Worm (Caenorhabditis elegans) whole organism, mixed stage, embryonic: Measurements from ENCODE around the gene T01B11.1.

Experiments used
- M03D4.4 ChIP-seq: sonication (generic microtip); optimal IDR thresholded peaks from 2 replicates; lab custom pipeline; 2017; ENCODE audit warnings: mild to moderate bottlenecking, missing genetic modification characterization, missing compliant biosample characterization
- bed-3 ChIP-seq: fragments of 200-800 bp; sonication (Bioruptor generic); optimal IDR thresholded peaks from 3 replicates; lab custom pipeline; 2018; ENCODE audit warnings: mild to moderate bottlenecking, missing genetic modification characterization, moderate library complexity, missing compliant biosample characterization
- blmp-1 ChIP-seq: fragments of 150-350 bp; optimal IDR thresholded peaks from 2 replicates; lab custom pipeline; 2014; ENCODE audit warnings: missing biosample characterization, missing genetic modification characterization
- ceh-39 ChIP-seq: fragments of 150-350 bp; optimal IDR thresholded peaks from 2 replicates; lab custom pipeline; 2014; ENCODE audit warnings: missing biosample characterization, missing genetic modification characterization
- ceh-43 ChIP-seq: fragments of 200-800 bp; sonication (Bioruptor generic); optimal IDR thresholded peaks from 2 replicates; lab custom pipeline; 2018; ENCODE audit warnings: mild to moderate bottlenecking, missing genetic modification characterization, moderate library complexity, missing compliant biosample characterization
- ces-1 ChIP-seq: fragments of 150-350 bp; optimal IDR thresholded peaks from 2 replicates; lab custom pipeline; 2014; ENCODE audit warnings: missing biosample characterization, missing genetic modification reagents, missing genetic modification characterization
- cnd-1 ChIP-seq: fragments of 200-800 bp; sonication (Bioruptor generic); optimal IDR thresholded peaks from 2 replicates; lab custom pipeline; 2018; ENCODE audit warnings: mild to moderate bottlenecking, missing genetic modification characterization, missing compliant biosample characterization
- drap-1 ChIP-seq: fragments of 200-800 bp; sonication (Bioruptor generic); optimal IDR thresholded peaks from 3 replicates; lab custom pipeline; 2018; ENCODE audit warnings: mild to moderate bottlenecking, missing genetic modification characterization, missing compliant biosample characterization
- elt-1 ChIP-seq: sonication (generic microtip); optimal IDR thresholded peaks from 2 replicates; lab custom pipeline; 2017; ENCODE audit warnings: missing genetic modification characterization, mild to moderate bottlenecking, missing compliant biosample characterization, antibody characterized with exemption, moderate library complexity, borderline replicate concordance; ENCODE audit not compliant: insufficient read depth
- elt-3 ChIP-seq: fragments of 150-350 bp; optimal IDR thresholded peaks from 2 replicates; lab custom pipeline; 2014; ENCODE audit warnings: missing biosample characterization, missing genetic modification characterization
- flh-1 ChIP-seq: fragments of 200-800 bp; sonication (Bioruptor generic); optimal IDR thresholded peaks from 2 replicates; lab custom pipeline; 2018; ENCODE audit warnings: mild to moderate bottlenecking, missing genetic modification characterization, moderate library complexity, missing compliant biosample characterization
- ham-2 ChIP-seq: fragments of 200-800 bp; sonication (Bioruptor generic); optimal IDR thresholded peaks from 2 replicates; lab custom pipeline; 2018; ENCODE audit warnings: mild to moderate bottlenecking, missing genetic modification characterization, missing compliant biosample characterization
- hlh-1 ChIP-seq: fragments of 150-350 bp; optimal IDR thresholded peaks from 2 replicates; lab custom pipeline; 2014; ENCODE audit warnings: missing biosample characterization, missing genetic modification reagents, missing genetic modification characterization
- lin-13 ChIP-seq: fragments of 150-350 bp; optimal IDR thresholded peaks from 2 replicates; lab custom pipeline; 2014; ENCODE audit warnings: missing biosample characterization, missing genetic modification characterization
- lin-32 ChIP-seq: fragments of 200-800 bp; sonication (Bioruptor generic); optimal IDR thresholded peaks from 2 replicates; lab custom pipeline; 2018; ENCODE audit warnings: mild to moderate bottlenecking, missing genetic modification characterization, missing compliant biosample characterization
- lsy-2 ChIP-seq: fragments of 150-350 bp; optimal IDR thresholded peaks from 2 replicates; lab custom pipeline; 2014; ENCODE audit warnings: missing biosample characterization, missing genetic modification characterization
- mab-5 ChIP-seq: fragments of 150-350 bp; optimal IDR thresholded peaks from 2 replicates; lab custom pipeline; 2014; ENCODE audit warnings: missing biosample characterization, missing genetic modification characterization
- nhr-12 ChIP-seq: fragments of 150-350 bp; optimal IDR thresholded peaks from 2 replicates; lab custom pipeline; 2014; ENCODE audit warnings: missing biosample characterization, missing genetic modification characterization
- nhr-2 ChIP-seq: fragments of 150-350 bp; optimal IDR thresholded peaks from 2 replicates; lab custom pipeline; 2014; ENCODE audit warnings: missing biosample characterization, missing genetic modification characterization
- nhr-237 ChIP-seq: fragments of 150-350 bp; optimal IDR thresholded peaks from 2 replicates; lab custom pipeline; 2014; ENCODE audit warnings: missing biosample characterization, missing genetic modification characterization
- nhr-28 ChIP-seq: fragments of 150-350 bp; optimal IDR thresholded peaks from 2 replicates; lab custom pipeline; 2014; ENCODE audit warnings: missing biosample characterization, missing genetic modification characterization
- nhr-76 ChIP-seq: sonication (generic microtip); optimal IDR thresholded peaks from 2 replicates; lab custom pipeline; 2017; ENCODE audit warnings: missing biosample characterization, missing genetic modification characterization
- pha-4 ChIP-seq: fragments of 150-350 bp; optimal IDR thresholded peaks from 2 replicates; lab custom pipeline; 2018; ENCODE audit warnings: missing biosample characterization, missing genetic modification reagents, missing genetic modification characterization
- sem-2 ChIP-seq: fragments of 200-800 bp; sonication (Bioruptor generic); optimal IDR thresholded peaks from 2 replicates; lab custom pipeline; 2018; ENCODE audit warnings: mild to moderate bottlenecking, missing genetic modification characterization, missing compliant biosample characterization
- snpc-4 ChIP-seq: fragments of 150-350 bp; optimal IDR thresholded peaks from 2 replicates; lab custom pipeline; 2014; ENCODE audit warnings: missing biosample characterization, missing genetic modification characterization
- sptf-1 ChIP-seq: sonication (generic microtip); optimal IDR thresholded peaks from 2 replicates; lab custom pipeline; 2017; ENCODE audit warnings: mild to moderate bottlenecking, missing genetic modification characterization, moderate library complexity, missing compliant biosample characterization
- unc-120 ChIP-seq: sonication (generic microtip); optimal IDR thresholded peaks from 2 replicates; lab custom pipeline; 2017; ENCODE audit warnings: missing genetic modification characterization, missing compliant biosample characterization; ENCODE audit not compliant: poor library complexity, severe bottlenecking
- unc-62 ChIP-seq: fragments of 150-350 bp; optimal IDR thresholded peaks from 2 replicates; lab custom pipeline; 2014; ENCODE audit warnings: missing biosample characterization, missing genetic modification reagents, missing genetic modification characterization
- ztf-11 ChIP-seq: fragments of 150-350 bp; optimal IDR thresholded peaks from 2 replicates; lab custom pipeline; 2014; ENCODE audit warnings: missing biosample characterization, missing genetic modification characterization

T01B11.1 gene

DNA sequence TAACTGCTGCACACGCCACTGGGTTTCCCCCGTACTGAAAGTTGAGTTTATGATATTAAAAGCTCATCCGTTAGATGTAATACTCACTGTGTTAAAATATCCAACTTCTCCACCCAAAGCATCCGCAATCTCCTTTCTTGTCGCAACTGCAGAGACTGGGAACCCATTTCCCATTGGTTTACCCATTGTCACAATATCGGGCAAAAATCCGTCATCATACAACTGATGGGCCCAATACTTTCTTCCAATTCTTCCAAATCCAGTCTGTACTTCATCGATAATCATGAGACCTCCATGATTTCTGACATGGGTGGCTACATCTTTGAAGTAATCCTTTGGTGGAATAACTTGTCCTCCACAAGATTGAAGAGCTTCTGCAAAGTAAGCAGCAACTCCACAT lies 2.9 kb downstream of the T01B11.1 start:
- TF ChIP-seq mab-5 (tag; lab: Kevin White, UChicago), result no peak
- no peak for TF ChIP-seq nhr-237 (tag; lab: Kevin White, UChicago)
- no peak for TF ChIP-seq nhr-28
- no peak for TF ChIP-seq hlh-1 (tag; lab: Kevin White, UChicago)
- no peak for TF ChIP-seq nhr-12 (tag; lab: Kevin White, UChicago)
- no peak for TF ChIP-seq sptf-1
- no peak for TF ChIP-seq lin-13
- no peak for TF ChIP-seq drap-1 (GFP tag; lab: Kevin White, UChicago)
- TF ChIP-seq nhr-2 (tag; lab: Kevin White, UChicago), result no peak
- no peak for TF ChIP-seq lin-32 (GFP tag; lab: Kevin White, UChicago)
- no peak for TF ChIP-seq flh-1
- TF ChIP-seq pha-4 (tag; lab: Kevin White, UChicago), result no peak
- TF ChIP-seq ceh-43 (GFP tag; lab: Kevin White, UChicago), result no peak
- no peak for TF ChIP-seq snpc-4 (tag; lab: Kevin White, UChicago)

- no peak for TF ChIP-seq blmp-1 (tag; lab: Kevin White, UChicago)
- TF ChIP-seq elt-3 (tag; lab: Kevin White, UChicago), result peak; percentile 19
Measured at ce11 chrIV:8450534-8450933, 3.5 kb downstream of the T01B11.1 start.

ce11 chrIV:8451709-8452248 lies 4.8 kb downstream of the T01B11.1 start, which contains the start of gene eppl-1:
eppl-1 (minus strand) TSS chrIV:8451759.
- TF ChIP-seq lin-32 (GFP tag; lab: Kevin White, UChicago), result no peak
- TF ChIP-seq elt-3 (tag; lab: Kevin White, UChicago), result no peak
- no peak for TF ChIP-seq snpc-4 (tag; lab: Kevin White, UChicago)
- TF ChIP-seq blmp-1 (tag; lab: Kevin White, UChicago), result no peak
- no peak for TF ChIP-seq nhr-76
- no peak for TF ChIP-seq nhr-2 (tag; lab: Kevin White, UChicago)

DNA sequence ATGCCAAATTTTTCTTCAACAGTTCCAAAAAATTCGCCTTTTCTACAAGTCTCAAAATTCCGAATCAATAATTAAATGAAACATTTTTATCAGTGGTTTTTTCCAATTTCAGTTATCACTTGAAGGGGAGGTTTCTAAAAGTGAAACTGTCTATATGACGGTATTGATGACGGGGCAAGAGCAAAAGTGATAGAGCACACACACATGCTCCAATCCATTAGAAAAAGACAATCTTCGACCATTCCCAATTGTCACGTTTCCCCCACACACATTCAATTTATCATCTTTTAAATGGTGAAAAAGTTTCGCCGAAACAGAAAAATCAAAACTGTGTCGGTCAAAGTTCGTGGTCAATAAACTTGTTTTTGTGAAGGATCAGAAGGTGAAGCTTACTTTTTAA lies 6.2 kb downstream of the T01B11.1 start:
- TF ChIP-seq unc-62 (no peak), ztf-11 (tag; lab: Kevin White, UChicago) (no peak), pha-4 (tag; lab: Kevin White, UChicago) (no peak), flh-1 (no peak), cnd-1 (tag; lab: Kevin White, UChicago) (no peak), nhr-237 (tag; lab: Kevin White, UChicago) (no peak), unc-120 (tag; lab: Kevin White, UChicago) (no peak), blmp-1 (tag; lab: Kevin White, UChicago) (no peak), snpc-4 (tag; lab: Kevin White, UChicago) (no peak), mab-5 (tag; lab: Kevin White, UChicago) (no peak), elt-3 (tag; lab: Kevin White, UChicago) (no peak), sem-2 (GFP tag; lab: Kevin White, UChicago) (no peak), nhr-12 (tag; lab: Kevin White, UChicago) (no peak), ham-2 (GFP tag; lab: Kevin White, UChicago) (no peak), ces-1 (GFP tag; lab: Kevin White, UChicago) (no peak)

DNA sequence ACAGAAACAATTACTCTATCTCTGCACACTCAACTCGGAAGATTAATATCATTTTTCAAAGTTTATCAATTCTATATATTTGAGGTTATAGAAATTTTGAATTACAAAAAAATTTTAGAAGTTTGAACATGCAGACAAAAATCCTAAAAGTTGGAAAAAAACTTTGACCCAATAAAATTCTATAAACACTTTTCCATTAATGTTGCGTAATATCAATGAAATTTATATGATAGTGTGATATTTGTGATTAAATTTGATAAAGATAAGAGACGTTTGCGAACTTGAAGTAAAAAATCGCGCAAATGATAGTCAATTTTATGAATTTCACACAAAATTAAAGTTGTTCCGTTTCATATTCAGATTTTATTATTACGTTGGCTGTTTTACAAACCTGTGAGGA lies 7.1 kb downstream of the T01B11.1 start:
- no peak for TF ChIP-seq elt-3 (tag; lab: Kevin White, UChicago)
- no peak for TF ChIP-seq lsy-2 (tag; lab: Kevin White, UChicago)
- TF ChIP-seq elt-1 (tag; lab: Kevin White, UChicago), result no peak

- TF ChIP-seq nhr-76, result no peak
Measured at ce11 chrIV:8456899-8457298, 9.9 kb downstream of the T01B11.1 start, which contains the start of gene syx-4. syx-4 (plus strand) TSS chrIV:8457280.

DNA sequence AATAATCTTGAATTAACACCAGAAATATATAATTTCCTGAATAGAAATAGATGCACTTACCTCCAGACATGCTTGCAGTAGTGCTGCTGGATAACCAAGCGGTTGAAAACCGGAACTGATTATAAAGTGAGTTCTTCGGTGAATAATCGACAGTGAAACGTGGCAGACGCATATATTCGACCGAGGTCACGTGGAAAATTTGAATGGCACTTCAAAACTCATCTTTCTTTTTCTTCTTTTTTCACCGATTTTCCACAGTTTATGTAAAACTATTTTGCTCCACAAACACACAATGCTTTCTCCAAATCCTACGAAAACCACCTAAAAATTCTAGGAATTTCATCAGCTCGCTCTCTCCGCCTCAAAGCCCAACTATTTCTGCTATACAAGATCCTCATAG lies 13.2 kb downstream of the T01B11.1 start, which contains the start of gene ant-1.4:
ant-1.4 (minus strand) TSS at position 101 of the 400 bp plus-strand sequence.
- TF ChIP-seq M03D4.4 (no peak), elt-3 (tag; lab: Kevin White, UChicago) (no peak), cnd-1 (tag; lab: Kevin White, UChicago) (no peak), bed-3 (no peak), sem-2 (GFP tag; lab: Kevin White, UChicago) (no peak), drap-1 (GFP tag; lab: Kevin White, UChicago) (no peak), blmp-1 (tag; lab: Kevin White, UChicago) (no peak), ceh-39 (no peak)
